Fruit fly (Drosophila melanogaster): ENCODE measurements around the gene betaGlu.
A peak's percentile ranks its signal among the peaks of the same experiment; 100 is the strongest.

DNA sequence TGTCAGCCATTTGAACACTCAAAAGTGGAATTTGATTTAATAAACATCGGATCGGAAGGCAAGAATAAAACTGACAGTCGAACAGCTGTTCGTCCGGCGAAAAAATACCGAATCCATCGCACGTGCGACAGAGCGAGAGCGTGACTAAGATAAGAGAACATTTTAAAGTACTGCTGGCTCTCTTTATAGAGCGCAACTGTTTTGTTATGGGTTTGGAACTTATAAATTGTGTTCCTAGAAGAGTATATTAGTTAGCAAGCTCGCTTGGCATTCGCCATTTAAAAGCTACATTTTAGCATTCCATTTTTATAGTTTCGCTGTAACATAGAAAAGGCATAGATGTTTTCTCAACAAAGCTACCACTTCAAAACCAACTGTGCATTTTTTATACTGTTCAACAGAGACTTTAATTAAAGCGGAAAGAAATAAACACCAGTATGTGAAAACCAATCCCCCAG is 38.5 kb upstream of the betaGlu start, which contains the start of gene Rift:
- TF ChIP-seq CG3032 (tag; optimal IDR thresholded peaks at IDR 0.05): peak; percentile 41
- no peak for TF ChIP-seq CG16779 (tag; optimal IDR thresholded peaks at IDR 0.05)
- TF ChIP-seq topi (GFP tag; optimal IDR thresholded peaks at IDR 0.05): peak; percentile 4
- TF ChIP-seq Smox (GFP tag; optimal IDR thresholded peaks at IDR 0.05): no peak
- no peak for TF ChIP-seq Hr39 (GFP tag; optimal IDR thresholded peaks at IDR 0.05)
- TF ChIP-seq CG10631 (GFP tag; optimal IDR thresholded peaks at IDR 0.05): no peak
- no peak for TF ChIP-seq CG1621 (tag; optimal IDR thresholded peaks at IDR 0.05)
- peak; percentile 37 for TF ChIP-seq dsx (GFP tag; optimal IDR thresholded peaks at IDR 0.05; ENCODE audit: poor library complexity, severe bottlenecking)
- TF ChIP-seq CG8632 (GFP tag; optimal IDR thresholded peaks at IDR 0.05): no peak

Measured in whole organism, prepupa.